Worm (Caenorhabditis elegans): ENCODE results near the gene tbb-4.

DNA sequence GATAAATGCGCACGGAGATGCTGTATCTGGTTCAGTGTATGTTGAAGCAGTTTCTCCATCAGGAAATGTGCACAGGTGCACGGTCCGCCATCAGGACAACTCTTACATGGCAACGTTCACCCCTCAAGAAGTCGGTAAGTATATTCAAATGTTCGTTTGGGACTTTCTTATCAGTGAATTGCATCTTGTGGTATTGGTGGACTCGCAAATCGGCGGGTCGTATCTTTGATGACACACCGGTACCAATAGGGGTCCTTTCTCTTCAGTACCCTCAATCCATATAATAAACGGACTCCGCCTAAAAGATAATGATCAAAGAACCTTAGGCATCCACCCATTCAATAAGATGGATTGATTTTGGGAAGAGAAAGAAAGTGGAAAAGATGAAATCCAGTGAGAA, 30.8 kb downstream of the tbb-4 start:
- TF ChIP-seq pax-3 (tag; optimal IDR thresholded peaks at IDR 0.05), result no peak
- TF ChIP-seq ceh-88 (GFP tag; IDR thresholded peaks at IDR 0.05), result no peak
- TF ChIP-seq lin-15B (tag; optimal IDR thresholded peaks at IDR 0.05), result no peak
- TF ChIP-seq unc-130 (tag; optimal IDR thresholded peaks at IDR 0.05), result no peak
- TF ChIP-seq C34B4.2 (tag; optimal IDR thresholded peaks at IDR 0.05), result no peak
- TF ChIP-seq elt-2 (tag; optimal IDR thresholded peaks at IDR 0.05), result no peak
- TF ChIP-seq efl-3 (GFP tag; optimal IDR thresholded peaks at IDR 0.05), result no peak
- no peak for TF ChIP-seq ztf-4 (tag; optimal IDR thresholded peaks at IDR 0.05)
- no peak for TF ChIP-seq lsy-2 (tag; optimal IDR thresholded peaks at IDR 0.05)
- TF ChIP-seq lin-13 (GFP tag; optimal IDR thresholded peaks at IDR 0.05), result no peak

Measured in whole organism, L1 larva.